Fruit fly (Drosophila melanogaster) whole organism, embryonic: Measurements from ENCODE around the gene CG17819.
A peak's percentile ranks its signal among the peaks of the same experiment; 100 is the strongest.

Source experiments
- Awh ChIP-seq: fragments of 200-800 bp; sonication (Bioruptor generic); IDR thresholded peaks from 2 replicates; pipeline ENCODE4, ENCODE4 v1.3.6; 2022; ENCODE audit warnings: missing biosample characterization, missing genetic modification characterization
- B-H2 ChIP-seq: fragments of 200-800 bp; sonication (Bioruptor generic); optimal IDR thresholded peaks from 2 replicates; lab custom pipeline; 2018; ENCODE audit warnings: missing biosample characterization, mild to moderate bottlenecking, missing genetic modification characterization
- Blimp-1 ChIP-seq: fragments of 200-800 bp; sonication (Bioruptor generic); optimal IDR thresholded peaks from 3 replicates; lab custom pipeline; 2018; ENCODE audit warnings: missing biosample characterization, missing genetic modification characterization, mild to moderate bottlenecking, moderate library complexity, missing genetic modification reagents
- CG11456 ChIP-seq: fragments of 200-800 bp; sonication (Bioruptor generic); IDR thresholded peaks from 3 replicates; pipeline ENCODE4 v1.3.6; 2022; ENCODE audit warnings: missing biosample characterization, missing genetic modification characterization
- CG12219 ChIP-seq: fragments of 200-800 bp; sonication (Bioruptor generic); optimal IDR thresholded peaks from 3 replicates; lab custom pipeline; 2018; ENCODE audit warnings: missing biosample characterization, mild to moderate bottlenecking, missing genetic modification characterization
- CG13424 ChIP-seq: fragments of 200-800 bp; sonication (Bioruptor generic); optimal IDR thresholded peaks from 2 replicates; lab custom pipeline; 2019; ENCODE audit warnings: missing biosample characterization, mild to moderate bottlenecking, missing genetic modification characterization, moderate library complexity
- CG15011 ChIP-seq: fragments of 200-800 bp; sonication (Bioruptor generic); optimal IDR thresholded peaks from 3 replicates; lab custom pipeline; 2018; ENCODE audit warnings: missing biosample characterization, mild to moderate bottlenecking, missing genetic modification characterization
- CG15479 ChIP-seq: fragments of 200-800 bp; sonication (Bioruptor generic); optimal IDR thresholded peaks from 3 replicates; lab custom pipeline; 2019; ENCODE audit warnings: missing biosample characterization, mild to moderate bottlenecking, missing genetic modification characterization, moderate library complexity
- CG15696 ChIP-seq: fragments of 200-800 bp; sonication (Bioruptor generic); optimal IDR thresholded peaks from 2 replicates; lab custom pipeline; 2019; ENCODE audit warnings: missing biosample characterization, mild to moderate bottlenecking, missing genetic modification characterization, moderate library complexity
- CG16815 ChIP-seq: fragments of 200-800 bp; sonication (Bioruptor generic); optimal IDR thresholded peaks from 3 replicates; lab custom pipeline; 2017; ENCODE audit warnings: missing biosample characterization, mild to moderate bottlenecking, missing genetic modification characterization
- CG2116 ChIP-seq: fragments of 200-800 bp; sonication (Bioruptor generic); optimal IDR thresholded peaks from 3 replicates; lab custom pipeline; 2018; ENCODE audit warnings: missing biosample characterization, mild to moderate bottlenecking, missing genetic modification characterization
- CG30431 ChIP-seq: fragments of 200-800 bp; sonication (Bioruptor generic); optimal IDR thresholded peaks from 2 replicates; lab custom pipeline; 2017; ENCODE audit warnings: missing biosample characterization, missing genetic modification characterization
- CG4360 ChIP-seq: fragments of 200-800 bp; sonication (Bioruptor generic); IDR thresholded peaks from 2 replicates; pipeline ENCODE4 v1.3.6; 2022; ENCODE audit warnings: missing biosample characterization, missing genetic modification characterization
- CG4820 ChIP-seq: fragments of 200-800 bp; sonication (Bioruptor generic); optimal IDR thresholded peaks from 3 replicates; lab custom pipeline; 2016; ENCODE audit warnings: missing biosample characterization, missing genetic modification characterization
- CG6272 ChIP-seq: fragments of 200-800 bp; sonication (Bioruptor generic); IDR thresholded peaks from 2 replicates; pipeline ENCODE4 v1.3.6; 2022; ENCODE audit warnings: missing biosample characterization, missing genetic modification characterization
- CG8478 ChIP-seq: fragments of >200 bp; optimal IDR thresholded peaks from 2 replicates; lab custom pipeline; 2018
- CG9437 ChIP-seq: fragments of 200-800 bp; sonication (Bioruptor generic); optimal IDR thresholded peaks from 2 replicates; lab custom pipeline; 2018; ENCODE audit warnings: missing biosample characterization, mild to moderate bottlenecking, missing genetic modification characterization
- Dll ChIP-seq: fragments of 200-800 bp; sonication (Bioruptor generic); IDR thresholded peaks from 4 replicates; pipeline ENCODE4 v1.3.6; 2022; ENCODE audit warnings: missing biosample characterization, missing genetic modification characterization; ENCODE audit not compliant: partially characterized antibody
- Dp ChIP-seq: fragments of 200-800 bp; sonication (Bioruptor generic); optimal IDR thresholded peaks from 2 replicates; lab custom pipeline; 2018; ENCODE audit warnings: missing biosample characterization, mild to moderate bottlenecking, missing genetic modification characterization, moderate library complexity
- Ets65A ChIP-seq: fragments of 200-800 bp; sonication (Bioruptor generic); peaks from one replicate; lab custom pipeline; 2016; ENCODE audit warnings: missing biosample characterization, missing genetic modification characterization
- Ets97D ChIP-seq: fragments of 200-800 bp; sonication (Bioruptor generic); optimal IDR thresholded peaks from 3 replicates; lab custom pipeline; 2016; ENCODE audit warnings: missing biosample characterization, missing genetic modification characterization
- Hr78 ChIP-seq, 2 experiments: fragments of 200-800 bp in 1 of 2; fragments of >200 bp in 1 of 2; sonication (Bioruptor generic) in 1 of 2; optimal IDR thresholded peaks; 2 replicates each; lab custom pipeline; 2017 to 2019; ENCODE audit warnings: missing biosample characterization in 2 of 2, missing genetic modification characterization in 2 of 2, mild to moderate bottlenecking in 1 of 2, moderate library complexity in 1 of 2
- NC2β ChIP-seq: fragments of 200-800 bp; sonication (Bioruptor generic); optimal IDR thresholded peaks from 2 replicates; lab custom pipeline; 2016; ENCODE audit warnings: missing biosample characterization, missing genetic modification characterization
- Oli ChIP-seq: fragments of 200-800 bp; sonication (Bioruptor generic); optimal IDR thresholded peaks from 2 replicates; lab custom pipeline; 2018; ENCODE audit warnings: missing biosample characterization, mild to moderate bottlenecking, missing genetic modification characterization, moderate library complexity
- Sin3A ChIP-seq: fragments of >200 bp; optimal IDR thresholded peaks from 2 replicates; lab custom pipeline; 2018
- Six4 ChIP-seq: fragments of 200-800 bp; sonication (Bioruptor generic); optimal IDR thresholded peaks from 2 replicates; lab custom pipeline; 2016; ENCODE audit warnings: missing biosample characterization, missing genetic modification characterization
- Spps ChIP-seq: fragments of 200-800 bp; sonication (Bioruptor generic); optimal IDR thresholded peaks from 2 replicates; lab custom pipeline; 2018; ENCODE audit warnings: missing biosample characterization, mild to moderate bottlenecking, missing genetic modification characterization
- Xrp1 ChIP-seq: fragments of 200-800 bp; sonication (Bioruptor generic); IDR thresholded peaks from 2 replicates; pipeline ENCODE4 v1.3.6; 2022; ENCODE audit warnings: missing biosample characterization, missing genetic modification characterization
- ap ChIP-seq: fragments of 200-800 bp; sonication (Bioruptor generic); IDR thresholded peaks from 2 replicates; pipeline ENCODE4 v1.3.6; 2022; ENCODE audit warnings: missing biosample characterization, missing genetic modification characterization
- bsh ChIP-seq, 2 experiments: fragments of 200-800 bp; sonication (Bioruptor generic); optimal IDR thresholded peaks; 2 replicates each; lab custom pipeline; 2017 to 2018; ENCODE audit warnings: mild to moderate bottlenecking in 2 of 2, missing biosample characterization in 2 of 2, missing genetic modification characterization in 2 of 2, moderate library complexity in 1 of 2
- disco-r ChIP-seq: fragments of 200-800 bp; sonication (Bioruptor generic); optimal IDR thresholded peaks from 2 replicates; lab custom pipeline; 2016; ENCODE audit warnings: missing biosample characterization, missing genetic modification characterization
- dmrt99B ChIP-seq: fragments of 200-800 bp; sonication (Bioruptor generic); optimal IDR thresholded peaks from 2 replicates; lab custom pipeline; 2018; ENCODE audit warnings: missing biosample characterization, mild to moderate bottlenecking, missing genetic modification characterization, moderate library complexity
- gsb-n ChIP-seq: fragments of 200-800 bp; sonication (Bioruptor generic); optimal IDR thresholded peaks from 3 replicates; lab custom pipeline; 2018; ENCODE audit warnings: missing biosample characterization, mild to moderate bottlenecking, missing genetic modification characterization
- gt ChIP-seq: fragments of 200-800 bp; sonication (Bioruptor generic); IDR thresholded peaks from 2 replicates; pipeline ENCODE4 v1.3.6; 2022; ENCODE audit warnings: missing biosample characterization, missing genetic modification characterization
- hb ChIP-seq: fragments of 200-800 bp; sonication (Bioruptor generic); IDR thresholded peaks from 3 replicates; pipeline ENCODE4 v1.3.6; 2022; ENCODE audit warnings: missing biosample characterization, missing genetic modification characterization; ENCODE audit not compliant: partially characterized antibody
- hkb ChIP-seq, 2 experiments: fragments of 200-800 bp in 1 of 2; fragments of >200 bp in 1 of 2; sonication (Bioruptor generic) in 1 of 2; IDR thresholded peaks in 1 of 2; optimal IDR thresholded peaks in 1 of 2; 2 replicates each; pipeline versions ENCODE4 v1.3.6 to Lab custom; 2017 to 2022; ENCODE audit warnings: missing biosample characterization in 1 of 2, missing genetic modification characterization in 1 of 2
- kni ChIP-seq: fragments of 200-800 bp; sonication (Bioruptor generic); optimal IDR thresholded peaks from 3 replicates; lab custom pipeline; 2017; ENCODE audit warnings: mild to moderate bottlenecking, missing biosample characterization, missing genetic modification reagents, missing genetic modification characterization
- lbe ChIP-seq: fragments of 200-800 bp; sonication (Bioruptor generic); optimal IDR thresholded peaks from 2 replicates; lab custom pipeline; 2016; ENCODE audit warnings: missing biosample characterization, mild to moderate bottlenecking, missing genetic modification characterization
- pb ChIP-seq: fragments of 200-800 bp; sonication (Bioruptor generic); optimal IDR thresholded peaks from 3 replicates; lab custom pipeline; 2016; ENCODE audit warnings: missing biosample characterization, missing genetic modification characterization
- sc ChIP-seq, 3 experiments: fragments of >200 bp in 2 of 3; fragments of 200-800 bp in 1 of 3; sonication (Bioruptor generic) in 1 of 3; optimal IDR thresholded peaks; 2 replicates in 2 of 3; 3 replicates in 1 of 3; lab custom pipeline; 2017; ENCODE audit warnings: mild to moderate bottlenecking in 1 of 3, missing biosample characterization in 1 of 3, missing genetic modification characterization in 1 of 3, missing genetic modification reagents in 1 of 3
- tll ChIP-seq, 2 experiments: fragments of 200-800 bp in 1 of 2; fragments of >200 bp in 1 of 2; sonication (Bioruptor generic) in 1 of 2; optimal IDR thresholded peaks; 2 replicates each; lab custom pipeline; 2017 to 2019; ENCODE audit warnings: missing biosample characterization in 2 of 2, missing genetic modification characterization in 2 of 2, mild to moderate bottlenecking in 1 of 2, moderate library complexity in 1 of 2
- trem ChIP-seq: fragments of 200-800 bp; optimal IDR thresholded peaks from 3 replicates; lab custom pipeline; 2019; ENCODE audit warnings: missing biosample characterization, mild to moderate bottlenecking, missing genetic modification characterization, moderate library complexity
- twi ChIP-seq: fragments of 200-800 bp; optimal IDR thresholded peaks from 2 replicates; lab custom pipeline; 2019; ENCODE audit warnings: missing biosample characterization, mild to moderate bottlenecking, missing genetic modification characterization, moderate library complexity
- zen ChIP-seq: fragments of 200-800 bp; sonication (Bioruptor generic); optimal IDR thresholded peaks from 3 replicates; lab custom pipeline; 2018; ENCODE audit warnings: missing biosample characterization, mild to moderate bottlenecking, missing genetic modification characterization, moderate library complexity

Gene CG17819

DNA sequence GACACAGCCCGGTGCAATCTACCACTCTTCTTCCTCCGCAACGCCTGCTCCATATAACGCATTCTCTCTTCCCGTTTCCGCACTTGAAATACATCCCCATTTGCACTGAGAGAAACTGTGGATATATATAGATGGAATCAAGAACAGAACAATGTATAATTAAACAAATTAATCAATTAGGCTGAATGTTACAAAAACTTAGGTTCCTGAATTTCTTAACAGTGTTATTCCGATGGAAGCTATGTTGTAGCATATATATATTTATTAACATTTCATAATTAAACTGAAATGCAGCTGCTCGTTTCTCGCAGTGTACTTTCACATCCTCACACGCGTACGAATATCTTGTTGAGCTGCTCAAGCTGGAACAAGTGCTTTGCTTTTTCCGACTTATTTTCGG, 25.8 kb downstream of the CG17819 start (continued):
- TF ChIP-seq Sin3A (lab: Kevin White, UChicago) (no peak), CG9437 (GFP tag; lab: Kevin White, UChicago) (peak; percentile 40), CG4820 (GFP tag; lab: Kevin White, UChicago) (peak; percentile 2), pb (GFP tag; lab: Kevin White, UChicago) (no peak), Ets97D (GFP tag; lab: Kevin White, UChicago) (no peak), ap (no peak), twi (tag; lab: Kevin White, UChicago) (peak; percentile 24), bsh (GFP tag; optimal IDR thresholded peaks at IDR 0.05; lab: Kevin White, UChicago) (peak; percentile 61 to 75), hb (no peak), Ets65A (peak; percentile 56), gsb-n (tag; lab: Kevin White, UChicago) (peak; percentile 72), Spps (tag; lab: Kevin White, UChicago) (peak; percentile 37), CG15696 (tag; lab: Kevin White, UChicago) (peak; percentile 62), trem (peak; percentile 46), CG2116 (GFP tag; lab: Kevin White, UChicago) (peak; percentile 5), disco-r (no peak), CG16815 (peak; percentile 55), sc (optimal IDR thresholded peaks at IDR 0.05; lab: Kevin White, UChicago) (no peak), sc (GFP tag; optimal IDR thresholded peaks at IDR 0.05; lab: Kevin White, UChicago) (peak; percentile 37), CG13424 (peak; percentile 43), Six4 (GFP tag; lab: Kevin White, UChicago) (peak; percentile 22), hkb (optimal IDR thresholded peaks at IDR 0.05; lab: Kevin White, UChicago) (no peak), hkb (GFP tag; IDR thresholded peaks at IDR 0.05; lab: Robert Waterston, UW) (peak; percentile 53; the same call in 1 of the 2 replicates), Dp (no peak), lbe (peak; percentile 87), dmrt99B (peak; percentile 52), CG12219 (GFP tag; lab: Kevin White, UChicago) (peak; percentile 51), CG11456 (GFP tag; lab: Robert Waterston, UW) (no peak), B-H2 (GFP tag; lab: Kevin White, UChicago) (no peak), CG8478 (lab: Kevin White, UChicago) (no peak), CG30431 (peak; percentile 50)

DNA sequence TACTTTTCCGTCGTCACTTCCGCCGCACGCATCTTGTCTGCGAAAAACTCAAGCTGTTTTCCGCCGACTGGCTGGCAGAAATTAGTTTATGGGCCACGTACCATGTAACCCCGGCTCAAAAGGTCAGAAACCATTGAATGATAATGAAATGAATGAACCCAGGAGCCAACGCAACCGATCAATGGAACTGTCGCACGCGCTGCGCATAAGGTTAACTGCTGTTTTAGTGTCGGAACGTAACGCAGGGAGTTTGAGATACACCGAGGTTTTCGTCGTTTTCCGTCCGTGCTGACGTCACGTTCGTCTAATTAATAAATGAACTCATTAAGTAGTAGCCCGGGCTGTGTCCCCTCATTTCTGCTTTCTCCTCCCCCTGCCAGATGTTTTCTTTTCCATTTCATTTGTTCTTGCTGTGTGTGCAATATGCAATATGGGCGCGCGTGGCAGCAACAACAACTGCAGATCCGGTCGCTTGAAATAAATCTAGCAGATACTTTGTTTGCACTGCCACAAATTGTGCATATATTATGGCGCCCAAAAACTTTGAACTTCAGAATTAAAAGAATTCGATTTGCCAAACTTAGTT, 27.0 kb downstream of the CG17819 start:
- TF ChIP-seq CG15479 (peak; percentile 8), zen (peak; percentile 11), tll (GFP tag; optimal IDR thresholded peaks at IDR 0.05; lab: Kevin White, UChicago) (peak in 1 of 2 experiments; percentile 0), Blimp-1 (GFP tag; lab: Kevin White, UChicago) (peak; percentile 52), Awh (GFP tag; lab: Robert Waterston, UW) (peak; percentile 44; the same call in 1 of the 2 replicates), NC2β (GFP tag; lab: Kevin White, UChicago) (no peak), CG6272 (GFP tag; lab: Robert Waterston, UW) (no peak), CG4360 (GFP tag; lab: Robert Waterston, UW) (peak; percentile 66), Dll (GFP tag; lab: Robert Waterston, UW) (0 out of 4 replicates have a peak, but pooled peaks have one; percentile 16), CG15011 (GFP tag; lab: Kevin White, UChicago) (no peak), Xrp1 (GFP tag; lab: Robert Waterston, UW) (0 out of 2 replicates have a peak, but pooled peaks have one; percentile 8), CG11456 (GFP tag; lab: Robert Waterston, UW) (0 out of 3 replicates have a peak, but pooled peaks have one; percentile 27), twi (tag; lab: Kevin White, UChicago) (peak; percentile 58), Oli (tag; lab: Kevin White, UChicago) (peak; percentile 20), Hr78 (GFP tag; optimal IDR thresholded peaks at IDR 0.05; lab: Kevin White, UChicago) (peak in 1 of 2 experiments; percentile 62), gt (GFP tag; lab: Robert Waterston, UW) (no peak), kni (GFP tag; lab: Kevin White, UChicago) (peak; percentile 53)
